Fruit fly (Drosophila melanogaster) whole organism, embryonic: ENCODE results near the gene lawc.
A peak's percentile ranks its signal among the peaks of the same experiment; 100 is the strongest.

Source experiments
- Antp ChIP-seq: fragments of 200-800 bp; sonication (Bioruptor generic); optimal IDR thresholded peaks from 3 replicates; lab custom pipeline; 2016; ENCODE audit warnings: missing biosample characterization, missing genetic modification characterization
- Atf3 ChIP-seq: fragments of 200-800 bp; sonication (Bioruptor generic); optimal IDR thresholded peaks from 3 replicates; lab custom pipeline; 2016; ENCODE audit warnings: missing biosample characterization, missing genetic modification characterization
- Atf6 ChIP-seq: fragments of 200-800 bp; sonication (Bioruptor generic); IDR thresholded peaks from 2 replicates; pipeline ENCODE4 v1.3.6; 2022; ENCODE audit warnings: missing biosample characterization, missing genetic modification characterization
- BEAF-32 ChIP-seq: fragments of 200-800 bp; sonication (Bioruptor generic); optimal IDR thresholded peaks from 3 replicates; lab custom pipeline; 2017; ENCODE audit warnings: missing biosample characterization, missing genetic modification characterization, mild to moderate bottlenecking, moderate library complexity, missing genetic modification reagents
- Bgb ChIP-seq: fragments of 200-800 bp; sonication (Bioruptor generic); IDR thresholded peaks from 2 replicates; pipeline ENCODE4 v1.3.6; 2022; ENCODE audit warnings: missing biosample characterization, missing genetic modification characterization; ENCODE audit not compliant: partially characterized antibody
- CG10147 ChIP-seq: fragments of 200-800 bp; sonication (Bioruptor generic); optimal IDR thresholded peaks from 2 replicates; lab custom pipeline; 2019; ENCODE audit warnings: missing biosample characterization, mild to moderate bottlenecking, missing genetic modification characterization, moderate library complexity
- CG10274 ChIP-seq: fragments of 200-800 bp; sonication (Bioruptor generic); optimal IDR thresholded peaks from 3 replicates; lab custom pipeline; 2017; ENCODE audit warnings: missing biosample characterization, mild to moderate bottlenecking, missing genetic modification characterization
- CG12155 ChIP-seq: fragments of 200-800 bp; sonication (Bioruptor generic); optimal IDR thresholded peaks from 3 replicates; lab custom pipeline; 2016; ENCODE audit warnings: missing biosample characterization, missing genetic modification characterization
- CG13296 ChIP-seq: fragments of 200-800 bp; sonication (Bioruptor generic); optimal IDR thresholded peaks from 3 replicates; lab custom pipeline; 2018; ENCODE audit warnings: missing biosample characterization, mild to moderate bottlenecking, missing genetic modification characterization
- CG14441 ChIP-seq: fragments of 200-800 bp; sonication (Bioruptor generic); IDR thresholded peaks from 2 replicates; pipeline ENCODE4 v1.3.6; 2022; ENCODE audit warnings: missing biosample characterization, missing genetic modification characterization
- CG15073 ChIP-seq: fragments of 200-800 bp; sonication (Bioruptor generic); optimal IDR thresholded peaks from 2 replicates; lab custom pipeline; 2016; ENCODE audit warnings: missing biosample characterization, missing genetic modification characterization
- CG1529 ChIP-seq: fragments of 200-800 bp; sonication (Bioruptor generic); optimal IDR thresholded peaks from 3 replicates; lab custom pipeline; 2018; ENCODE audit warnings: missing biosample characterization, missing genetic modification characterization
- CG16813 ChIP-seq: fragments of 200-800 bp; sonication (Bioruptor generic); IDR thresholded peaks from 3 replicates; pipeline ENCODE4 v1.3.6; 2022; ENCODE audit warnings: missing biosample characterization, missing genetic modification characterization; ENCODE audit not compliant: partially characterized antibody
- CG1792 ChIP-seq: fragments of 200-800 bp; sonication (Bioruptor generic); optimal IDR thresholded peaks from 2 replicates; lab custom pipeline; 2016; ENCODE audit warnings: missing biosample characterization, missing genetic modification characterization
- CG18011 ChIP-seq: fragments of 200-800 bp; sonication (Bioruptor generic); optimal IDR thresholded peaks from 2 replicates; lab custom pipeline; 2017; ENCODE audit warnings: missing biosample characterization, missing genetic modification characterization, mild to moderate bottlenecking, moderate library complexity, missing genotype
- CG6689 ChIP-seq: fragments of 200-800 bp; sonication (Bioruptor generic); IDR thresholded peaks from 2 replicates; pipeline ENCODE4 v1.3.6; 2022; ENCODE audit warnings: missing biosample characterization, missing genetic modification characterization
- CG7987 ChIP-seq: fragments of 200-800 bp; sonication (Bioruptor generic); optimal IDR thresholded peaks from 2 replicates; lab custom pipeline; 2018; ENCODE audit warnings: missing biosample characterization, mild to moderate bottlenecking, missing genetic modification characterization, moderate library complexity
- CG9876 ChIP-seq: fragments of 200-800 bp; sonication (Bioruptor generic); optimal IDR thresholded peaks from 2 replicates; lab custom pipeline; 2016; ENCODE audit warnings: missing biosample characterization, missing genetic modification characterization
- D19A ChIP-seq: fragments of 200-800 bp; optimal IDR thresholded peaks from 3 replicates; lab custom pipeline; 2019; ENCODE audit warnings: missing biosample characterization, mild to moderate bottlenecking, missing genetic modification characterization, moderate library complexity
- D19B ChIP-seq: fragments of 200-800 bp; sonication (Bioruptor generic); optimal IDR thresholded peaks from 2 replicates; lab custom pipeline; 2017; ENCODE audit warnings: missing biosample characterization, mild to moderate bottlenecking, missing genetic modification characterization
- Fer1 ChIP-seq: fragments of 200-800 bp; sonication (Bioruptor generic); optimal IDR thresholded peaks from 2 replicates; lab custom pipeline; 2017; ENCODE audit warnings: missing biosample characterization, mild to moderate bottlenecking, missing genetic modification characterization
- Fer2 ChIP-seq: fragments of 200-800 bp; sonication (Bioruptor generic); optimal IDR thresholded peaks from 2 replicates; lab custom pipeline; 2018; ENCODE audit warnings: missing biosample characterization, mild to moderate bottlenecking, missing genetic modification characterization, moderate library complexity
- Fer3 ChIP-seq: fragments of 200-800 bp; sonication (Bioruptor generic); optimal IDR thresholded peaks from 2 replicates; lab custom pipeline; 2018; ENCODE audit warnings: missing biosample characterization, mild to moderate bottlenecking, missing genetic modification characterization, moderate library complexity
- HLHmδ ChIP-seq: fragments of 200-800 bp; sonication (Bioruptor generic); optimal IDR thresholded peaks from 2 replicates; lab custom pipeline; 2018; ENCODE audit warnings: missing biosample characterization, mild to moderate bottlenecking, missing genetic modification characterization, moderate library complexity
- HmgD ChIP-seq: fragments of 200-800 bp; sonication (Bioruptor generic); optimal IDR thresholded peaks from 3 replicates; lab custom pipeline; 2016; ENCODE audit warnings: missing biosample characterization, missing genetic modification characterization
- Hmr ChIP-seq: fragments of 200-800 bp; sonication (Bioruptor generic); optimal IDR thresholded peaks from 3 replicates; lab custom pipeline; 2017; ENCODE audit warnings: mild to moderate bottlenecking, missing biosample characterization, missing genetic modification reagents, missing genetic modification characterization
- Lpt ChIP-seq: fragments of >200 bp; optimal IDR thresholded peaks from 2 replicates; lab custom pipeline; 2018; ENCODE audit warnings: missing biosample characterization, missing genetic modification characterization
- MESR4 ChIP-seq: fragments of 200-800 bp; sonication (Bioruptor generic); optimal IDR thresholded peaks from 2 replicates; lab custom pipeline; 2018; ENCODE audit warnings: missing biosample characterization, mild to moderate bottlenecking, missing genetic modification characterization, moderate library complexity
- Rx ChIP-seq: fragments of 200-800 bp; sonication (Bioruptor generic); IDR thresholded peaks from 2 replicates; pipeline ENCODE4 v1.3.6; 2022; ENCODE audit warnings: missing biosample characterization, missing genetic modification characterization
- YL-1 ChIP-seq: fragments of 200-800 bp; sonication (Bioruptor generic); optimal IDR thresholded peaks from 3 replicates; lab custom pipeline; 2017; ENCODE audit warnings: missing biosample characterization, mild to moderate bottlenecking, missing genetic modification characterization
- cato ChIP-seq: fragments of 200-800 bp; sonication (Bioruptor generic); optimal IDR thresholded peaks from 2 replicates; lab custom pipeline; 2016; ENCODE audit warnings: missing biosample characterization, missing genetic modification characterization, borderline replicate concordance
- chinmo ChIP-seq: fragments of 200-800 bp; sonication (Bioruptor generic); IDR thresholded peaks from 4 replicates; pipeline ENCODE4 v1.3.6; 2022; ENCODE audit warnings: missing biosample characterization, missing genetic modification characterization; ENCODE audit not compliant: partially characterized antibody
- corto ChIP-seq: fragments of 200-800 bp; sonication (Bioruptor generic); optimal IDR thresholded peaks from 2 replicates; lab custom pipeline; 2016; ENCODE audit warnings: missing biosample characterization, mild to moderate bottlenecking, missing genetic modification characterization, moderate library complexity
- crol ChIP-seq: fragments of 200-800 bp; sonication (Bioruptor generic); IDR thresholded peaks from 2 replicates; pipeline ENCODE4 v1.3.6; 2022; ENCODE audit warnings: missing biosample characterization, missing genetic modification characterization
- dmrt11E ChIP-seq: fragments of 200-800 bp; sonication (Bioruptor generic); optimal IDR thresholded peaks from 3 replicates; lab custom pipeline; 2018; ENCODE audit warnings: missing biosample characterization, mild to moderate bottlenecking, missing genetic modification characterization, moderate library complexity
- emc ChIP-seq: fragments of 200-800 bp; sonication (Bioruptor generic); optimal IDR thresholded peaks from 2 replicates; lab custom pipeline; 2016; ENCODE audit warnings: missing biosample characterization, missing genetic modification characterization
- ems ChIP-seq: fragments of 200-800 bp; sonication (Bioruptor generic); optimal IDR thresholded peaks from 3 replicates; lab custom pipeline; 2016; ENCODE audit warnings: missing biosample characterization, missing genetic modification characterization
- fru ChIP-seq: fragments of >200 bp; optimal IDR thresholded peaks from 2 replicates; lab custom pipeline; 2017
- gfzf ChIP-seq: fragments of 200-800 bp; sonication (Bioruptor generic); optimal IDR thresholded peaks from 2 replicates; lab custom pipeline; 2016; ENCODE audit warnings: missing biosample characterization, mild to moderate bottlenecking, missing genetic modification characterization, moderate library complexity
- grn ChIP-seq: fragments of 200-800 bp; sonication (Bioruptor generic); optimal IDR thresholded peaks from 3 replicates; lab custom pipeline; 2017; ENCODE audit warnings: missing biosample characterization, missing genetic modification characterization
- gro ChIP-seq: fragments of 200-800 bp; sonication (Bioruptor generic); optimal IDR thresholded peaks from 2 replicates; lab custom pipeline; 2016; ENCODE audit warnings: missing biosample characterization, missing genetic modification characterization
- mam ChIP-seq: fragments of 200-800 bp; sonication (Bioruptor generic); optimal IDR thresholded peaks from 3 replicates; lab custom pipeline; 2016; ENCODE audit warnings: missing biosample characterization, missing genetic modification characterization
- nom ChIP-seq: fragments of 200-800 bp; sonication (Bioruptor generic); optimal IDR thresholded peaks from 2 replicates; lab custom pipeline; 2017; ENCODE audit warnings: missing biosample characterization, missing genetic modification characterization, mild to moderate bottlenecking, moderate library complexity, missing genetic modification reagents
- psq ChIP-seq: fragments of 200-800 bp; sonication (Bioruptor generic); optimal IDR thresholded peaks from 2 replicates; lab custom pipeline; 2017; ENCODE audit warnings: missing biosample characterization, missing genetic modification characterization
- rib ChIP-seq: fragments of 200-800 bp; sonication (Bioruptor generic); IDR thresholded peaks from 2 replicates; pipeline ENCODE4 v1.3.6; 2022; ENCODE audit warnings: missing biosample characterization, missing genetic modification characterization
- shn ChIP-seq: fragments of 200-800 bp; sonication (Bioruptor generic); optimal IDR thresholded peaks from 3 replicates; lab custom pipeline; 2016; ENCODE audit warnings: missing biosample characterization, missing genetic modification characterization
- sim ChIP-seq: fragments of 200-800 bp; sonication (Bioruptor generic); IDR thresholded peaks from 2 replicates; pipeline ENCODE4 v1.3.6; 2022; ENCODE audit warnings: missing biosample characterization, missing genetic modification characterization
- toy ChIP-seq: fragments of 200-800 bp; sonication (Bioruptor generic); IDR thresholded peaks from 2 replicates; pipeline ENCODE4 v1.3.6; 2022; ENCODE audit warnings: missing biosample characterization, missing genetic modification characterization
- twi ChIP-seq: fragments of 200-800 bp; optimal IDR thresholded peaks from 2 replicates; lab custom pipeline; 2019; ENCODE audit warnings: missing biosample characterization, mild to moderate bottlenecking, missing genetic modification characterization, moderate library complexity
- tx ChIP-seq: fragments of 200-800 bp; sonication (Bioruptor generic); optimal IDR thresholded peaks from 2 replicates; lab custom pipeline; 2016; ENCODE audit warnings: missing biosample characterization, missing genetic modification characterization

The lawc gene

dm6 chrX:8444883-8445572, 33.6 kb upstream of the lawc start (continued):
- TF ChIP-seq Bgb, result no peak
- TF ChIP-seq CG10274 (GFP tag; lab: Kevin White, UChicago), result no peak
- peak; percentile 7 for TF ChIP-seq BEAF-32
- no peak for TF ChIP-seq CG18011 (GFP tag; lab: Kevin White, UChicago)
- no peak for TF ChIP-seq fru (lab: Kevin White, UChicago)
- no peak for TF ChIP-seq Atf3 (GFP tag; lab: Kevin White, UChicago)
- TF ChIP-seq mam, result no peak
- TF ChIP-seq CG12155, result peak; percentile 2
- TF ChIP-seq dmrt11E, result peak; percentile 92
- no peak for TF ChIP-seq Fer2 (tag; lab: Kevin White, UChicago)
- 0 out of 2 replicates have a peak, but pooled peaks have one; percentile 13 for TF ChIP-seq Atf6
- no peak for TF ChIP-seq corto (GFP tag; lab: Kevin White, UChicago)
- TF ChIP-seq twi (tag; lab: Kevin White, UChicago), result peak; percentile 56
- TF ChIP-seq Fer3 (tag; lab: Kevin White, UChicago), result peak; percentile 21
- no peak for TF ChIP-seq tx (GFP tag; lab: Kevin White, UChicago)
- TF ChIP-seq D19B (GFP tag; lab: Kevin White, UChicago), result no peak
- no peak for TF ChIP-seq CG14441
- peak; percentile 62; the same call in 1 of the 2 replicates for TF ChIP-seq CG6689 (GFP tag; lab: Robert Waterston, UW)
- TF ChIP-seq CG1529 (GFP tag; lab: Kevin White, UChicago), result no peak
- TF ChIP-seq MESR4 (GFP tag; lab: Kevin White, UChicago), result no peak
- no peak for TF ChIP-seq grn (GFP tag; lab: Kevin White, UChicago)
- peak; percentile 46 for TF ChIP-seq Hmr (GFP tag; lab: Kevin White, UChicago)
- TF ChIP-seq gfzf (GFP tag; lab: Kevin White, UChicago), result no peak
- TF ChIP-seq Antp (GFP tag; lab: Kevin White, UChicago), result no peak
- no peak for TF ChIP-seq ems (GFP tag; lab: Kevin White, UChicago)
- TF ChIP-seq nom (GFP tag; lab: Kevin White, UChicago), result no peak
- TF ChIP-seq CG7987 (GFP tag; lab: Kevin White, UChicago), result no peak
- TF ChIP-seq CG13296 (GFP tag; lab: Kevin White, UChicago), result no peak
- TF ChIP-seq rib (GFP tag; lab: Robert Waterston, UW), result no peak
- no peak for TF ChIP-seq Rx (GFP tag; lab: Robert Waterston, UW)
- TF ChIP-seq CG10147, result no peak
- TF ChIP-seq psq, result no peak
- no peak for TF ChIP-seq CG15073 (GFP tag; lab: Kevin White, UChicago)
- TF ChIP-seq Fer1 (GFP tag; lab: Kevin White, UChicago), result no peak
- no peak for TF ChIP-seq HLHmδ (GFP tag; lab: Kevin White, UChicago)
- TF ChIP-seq emc (GFP tag; lab: Kevin White, UChicago), result no peak
- TF ChIP-seq HmgD (GFP tag; lab: Kevin White, UChicago), result no peak
- TF ChIP-seq chinmo (GFP tag; lab: Robert Waterston, UW), result no peak
- no peak for TF ChIP-seq CG9876 (GFP tag; lab: Kevin White, UChicago)
- no peak for TF ChIP-seq cato (GFP tag; lab: Kevin White, UChicago)
- TF ChIP-seq gro (GFP tag; lab: Kevin White, UChicago), result no peak
- TF ChIP-seq toy (GFP tag; lab: Robert Waterston, UW), result no peak
- TF ChIP-seq shn (GFP tag; lab: Kevin White, UChicago), result no peak
- peak; percentile 77 for TF ChIP-seq D19A
- no peak for TF ChIP-seq CG16813 (GFP tag; lab: Robert Waterston, UW)
- no peak for TF ChIP-seq YL-1
- TF ChIP-seq sim (GFP tag; lab: Robert Waterston, UW), result peak; percentile 32; the same call in 1 of the 2 replicates
- no peak for TF ChIP-seq crol (GFP tag; lab: Robert Waterston, UW)
- TF ChIP-seq CG1792, result no peak
- TF ChIP-seq Lpt (GFP tag; lab: Kevin White, UChicago), result no peak
